Fruit fly (Drosophila melanogaster) whole organism, embryonic: Measurements from ENCODE around the gene Mbs.

Experiments
- Abd-B ChIP-seq: fragments of 200-800 bp; sonication (Bioruptor generic); optimal IDR thresholded peaks from 2 replicates; lab custom pipeline; 2018; ENCODE audit warnings: missing biosample characterization, mild to moderate bottlenecking, missing genetic modification characterization, moderate library complexity
- B-H2 ChIP-seq: fragments of 200-800 bp; sonication (Bioruptor generic); optimal IDR thresholded peaks from 2 replicates; lab custom pipeline; 2018; ENCODE audit warnings: missing biosample characterization, mild to moderate bottlenecking, missing genetic modification characterization
- C15 ChIP-seq: fragments of 200-800 bp; sonication (Bioruptor generic); IDR thresholded peaks from 3 replicates; pipeline ENCODE4 v1.3.6; 2022; ENCODE audit warnings: missing biosample characterization, missing genetic modification characterization
- CG10209 ChIP-seq: fragments of 200-800 bp; sonication (Bioruptor generic); optimal IDR thresholded peaks from 3 replicates; lab custom pipeline; 2017; ENCODE audit warnings: missing biosample characterization, mild to moderate bottlenecking, missing genetic modification characterization, missing genetic modification reagents
- CG1024 ChIP-seq: fragments of 200-800 bp; sonication (Bioruptor generic); IDR thresholded peaks from 2 replicates; pipeline ENCODE4 v1.3.6; 2022; ENCODE audit warnings: missing biosample characterization, missing genetic modification characterization
- CG12744 ChIP-seq: fragments of 200-800 bp; sonication (Bioruptor generic); optimal IDR thresholded peaks from 2 replicates; lab custom pipeline; 2016; ENCODE audit warnings: missing biosample characterization, missing genetic modification characterization
- CG13424 ChIP-seq: fragments of 200-800 bp; sonication (Bioruptor generic); optimal IDR thresholded peaks from 2 replicates; lab custom pipeline; 2019; ENCODE audit warnings: missing biosample characterization, mild to moderate bottlenecking, missing genetic modification characterization, moderate library complexity
- CG15269 ChIP-seq: fragments of 200-800 bp; sonication (Bioruptor generic); optimal IDR thresholded peaks from 2 replicates; lab custom pipeline; 2018; ENCODE audit warnings: missing biosample characterization, mild to moderate bottlenecking, missing genetic modification characterization, moderate library complexity
- CG17612 ChIP-seq: fragments of 200-800 bp; sonication (Bioruptor generic); IDR thresholded peaks from 2 replicates; pipeline ENCODE4 v1.3.6; 2022; ENCODE audit warnings: missing biosample characterization, missing genetic modification characterization
- CG18262 ChIP-seq: fragments of 200-800 bp; optimal IDR thresholded peaks from 3 replicates; lab custom pipeline; 2019; ENCODE audit warnings: missing biosample characterization, mild to moderate bottlenecking, missing genetic modification characterization, moderate library complexity
- CG30403 ChIP-seq: fragments of 200-800 bp; sonication (Bioruptor generic); optimal IDR thresholded peaks from 3 replicates; lab custom pipeline; 2016; ENCODE audit warnings: missing biosample characterization, missing genetic modification characterization
- CG3065 ChIP-seq: fragments of 200-800 bp; sonication (Bioruptor generic); optimal IDR thresholded peaks from 2 replicates; lab custom pipeline; 2016; ENCODE audit warnings: missing biosample characterization, missing genetic modification characterization
- CG3838 ChIP-seq: fragments of 200-800 bp; sonication (Bioruptor generic); optimal IDR thresholded peaks from 3 replicates; lab custom pipeline; 2016; ENCODE audit warnings: missing biosample characterization, missing genetic modification characterization
- CG4328 ChIP-seq: fragments of 200-800 bp; sonication (Bioruptor generic); optimal IDR thresholded peaks from 3 replicates; lab custom pipeline; 2017; ENCODE audit warnings: missing biosample characterization, missing genetic modification reagents, missing genetic modification characterization
- CG7357 ChIP-seq: fragments of 200-800 bp; sonication (Bioruptor generic); IDR thresholded peaks from 3 replicates; pipeline ENCODE4 v1.3.6; 2022; ENCODE audit warnings: missing biosample characterization, missing genetic modification characterization
- CG8478 ChIP-seq: fragments of >200 bp; optimal IDR thresholded peaks from 2 replicates; lab custom pipeline; 2018
- Camta ChIP-seq: fragments of 200-800 bp; sonication (Bioruptor generic); optimal IDR thresholded peaks from 2 replicates; lab custom pipeline; 2016; ENCODE audit warnings: missing biosample characterization, missing genetic modification characterization
- CoRest ChIP-seq: fragments of 200-800 bp; sonication (Bioruptor generic); optimal IDR thresholded peaks from 3 replicates; lab custom pipeline; 2018; ENCODE audit warnings: missing biosample characterization, mild to moderate bottlenecking, missing genetic modification characterization, moderate library complexity
- Dip2 ChIP-seq: fragments of 200-800 bp; sonication (Bioruptor generic); IDR thresholded peaks from 2 replicates; pipeline ENCODE4 v1.3.6; 2022; ENCODE audit warnings: missing biosample characterization, missing genetic modification characterization
- Drgx ChIP-seq: fragments of 200-800 bp; sonication (Bioruptor generic); IDR thresholded peaks from 2 replicates; pipeline ENCODE4 v1.3.6; 2022; ENCODE audit warnings: missing biosample characterization, missing genetic modification characterization
- E2f1 ChIP-seq: fragments of 200-800 bp; sonication (Bioruptor generic); IDR thresholded peaks from 2 replicates; pipeline ENCODE4 v1.3.6; 2022; ENCODE audit warnings: missing biosample characterization, missing genetic modification characterization
- Ets97D ChIP-seq: fragments of 200-800 bp; sonication (Bioruptor generic); optimal IDR thresholded peaks from 3 replicates; lab custom pipeline; 2016; ENCODE audit warnings: missing biosample characterization, missing genetic modification characterization
- H15 ChIP-seq: fragments of 200-800 bp; sonication (Bioruptor generic); IDR thresholded peaks from 3 replicates; pipeline ENCODE4 v1.3.6; 2022; ENCODE audit warnings: missing biosample characterization, missing genetic modification characterization
- Hey ChIP-seq: fragments of 200-800 bp; sonication (Bioruptor generic); optimal IDR thresholded peaks from 3 replicates; lab custom pipeline; 2018; ENCODE audit warnings: missing biosample characterization, mild to moderate bottlenecking, missing genetic modification characterization
- Hmx ChIP-seq: fragments of 200-800 bp; sonication (Bioruptor generic); optimal IDR thresholded peaks from 2 replicates; lab custom pipeline; 2016; ENCODE audit warnings: missing biosample characterization, missing genetic modification characterization
- MBD-R2 ChIP-seq: fragments of 200-800 bp; sonication (Bioruptor generic); IDR thresholded peaks from 2 replicates; pipeline ENCODE4 v1.3.6; 2022; ENCODE audit warnings: missing biosample characterization, missing genetic modification characterization
- MTF-1 ChIP-seq: fragments of 200-800 bp; sonication (Bioruptor generic); optimal IDR thresholded peaks from 2 replicates; lab custom pipeline; 2018; ENCODE audit warnings: missing biosample characterization, mild to moderate bottlenecking, missing genetic modification characterization, borderline replicate concordance
- Mes4 ChIP-seq: fragments of 200-800 bp; sonication (Bioruptor generic); optimal IDR thresholded peaks from 2 replicates; lab custom pipeline; 2016; ENCODE audit warnings: missing biosample characterization, missing genetic modification characterization
- NFAT ChIP-seq: fragments of 200-800 bp; sonication (Bioruptor generic); IDR thresholded peaks from 2 replicates; pipeline ENCODE4 v1.3.6; 2022; ENCODE audit warnings: missing biosample characterization, missing genetic modification characterization
- Oaz ChIP-seq: fragments of 200-800 bp; sonication (Bioruptor generic); IDR thresholded peaks from 2 replicates; pipeline ENCODE4 v1.3.6; 2022; ENCODE audit warnings: missing biosample characterization, missing genetic modification characterization
- Spps ChIP-seq: fragments of 200-800 bp; sonication (Bioruptor generic); optimal IDR thresholded peaks from 2 replicates; lab custom pipeline; 2018; ENCODE audit warnings: missing biosample characterization, mild to moderate bottlenecking, missing genetic modification characterization
- Taf1 ChIP-seq: fragments of 200-800 bp; sonication (Bioruptor generic); IDR thresholded peaks from 2 replicates; pipeline ENCODE4 v1.3.6; 2022; ENCODE audit warnings: missing biosample characterization, missing genetic modification characterization
- Xrp1 ChIP-seq: fragments of 200-800 bp; sonication (Bioruptor generic); IDR thresholded peaks from 2 replicates; pipeline ENCODE4 v1.3.6; 2022; ENCODE audit warnings: missing biosample characterization, missing genetic modification characterization
- ac ChIP-seq: fragments of 200-800 bp; sonication (Bioruptor generic); optimal IDR thresholded peaks from 3 replicates; lab custom pipeline; 2017; ENCODE audit warnings: missing biosample characterization, mild to moderate bottlenecking, missing genetic modification characterization
- aop ChIP-seq: fragments of 200-800 bp; sonication (Bioruptor generic); IDR thresholded peaks from 2 replicates; pipeline ENCODE4 v1.3.6; 2022; ENCODE audit warnings: missing biosample characterization, missing genetic modification characterization
- ap ChIP-seq: fragments of 200-800 bp; sonication (Bioruptor generic); IDR thresholded peaks from 2 replicates; pipeline ENCODE4 v1.3.6; 2022; ENCODE audit warnings: missing biosample characterization, missing genetic modification characterization
- br ChIP-seq: fragments of >200 bp; optimal IDR thresholded peaks from 2 replicates; lab custom pipeline; 2017
- btn ChIP-seq: fragments of 200-800 bp; sonication (Bioruptor generic); optimal IDR thresholded peaks from 2 replicates; lab custom pipeline; 2016; ENCODE audit warnings: missing biosample characterization, missing genetic modification characterization
- croc ChIP-seq: fragments of 200-800 bp; sonication (Bioruptor generic); conservative IDR thresholded peaks from 3 replicates; pipeline ENCODE4 v1.3.6; 2022; ENCODE audit warnings: missing biosample characterization, missing genetic modification characterization
- fd3F ChIP-seq: fragments of 200-800 bp; sonication (Bioruptor generic); optimal IDR thresholded peaks from 2 replicates; lab custom pipeline; 2018; ENCODE audit warnings: missing biosample characterization, mild to moderate bottlenecking, missing genetic modification characterization, moderate library complexity
- gfzf ChIP-seq: fragments of 200-800 bp; sonication (Bioruptor generic); optimal IDR thresholded peaks from 2 replicates; lab custom pipeline; 2016; ENCODE audit warnings: missing biosample characterization, mild to moderate bottlenecking, missing genetic modification characterization, moderate library complexity
- h ChIP-seq: fragments of >200 bp; optimal IDR thresholded peaks from 2 replicates; lab custom pipeline; 2017
- jumu ChIP-seq: fragments of 200-800 bp; sonication (Bioruptor generic); optimal IDR thresholded peaks from 3 replicates; lab custom pipeline; 2016; ENCODE audit warnings: missing biosample characterization, missing genetic modification characterization
- oc ChIP-seq: fragments of 200-800 bp; sonication (Bioruptor generic); optimal IDR thresholded peaks from 2 replicates; lab custom pipeline; 2018; ENCODE audit warnings: missing biosample characterization, mild to moderate bottlenecking, missing genetic modification characterization, moderate library complexity
- rib ChIP-seq: fragments of 200-800 bp; sonication (Bioruptor generic); IDR thresholded peaks from 2 replicates; pipeline ENCODE4 v1.3.6; 2022; ENCODE audit warnings: missing biosample characterization, missing genetic modification characterization
- salm ChIP-seq: fragments of 200-800 bp; sonication (Bioruptor generic); optimal IDR thresholded peaks from 2 replicates; lab custom pipeline; 2018; ENCODE audit warnings: missing biosample characterization, mild to moderate bottlenecking, missing genetic modification characterization
- sob ChIP-seq: fragments of 200-800 bp; sonication (Bioruptor generic); IDR thresholded peaks from 2 replicates; pipeline ENCODE4 v1.3.6; 2022; ENCODE audit warnings: missing biosample characterization, missing genetic modification characterization
- sqz ChIP-seq: fragments of 200-800 bp; sonication (Bioruptor generic); optimal IDR thresholded peaks from 3 replicates; lab custom pipeline; 2018; ENCODE audit warnings: missing biosample characterization, mild to moderate bottlenecking, missing genetic modification characterization
- ttk ChIP-seq: fragments of 200-800 bp; sonication (Bioruptor generic); IDR thresholded peaks from 2 replicates; pipeline ENCODE4 v2.1.2; 2022; ENCODE audit warnings: missing biosample characterization, missing genetic modification characterization
- tx ChIP-seq: fragments of 200-800 bp; sonication (Bioruptor generic); optimal IDR thresholded peaks from 2 replicates; lab custom pipeline; 2016; ENCODE audit warnings: missing biosample characterization, missing genetic modification characterization
- wek ChIP-seq: fragments of 200-800 bp; sonication (Bioruptor generic); optimal IDR thresholded peaks from 3 replicates; lab custom pipeline; 2018; ENCODE audit warnings: missing biosample characterization, mild to moderate bottlenecking, missing genetic modification characterization, moderate library complexity
- zen ChIP-seq: fragments of 200-800 bp; sonication (Bioruptor generic); optimal IDR thresholded peaks from 3 replicates; lab custom pipeline; 2018; ENCODE audit warnings: missing biosample characterization, mild to moderate bottlenecking, missing genetic modification characterization, moderate library complexity
- zfh1 ChIP-seq: fragments of 200-800 bp; sonication (Bioruptor generic); IDR thresholded peaks from 3 replicates; pipeline ENCODE4 v1.3.6; 2022; ENCODE audit warnings: missing biosample characterization, missing genetic modification characterization

Gene Mbs

dm6 chr3L:16037048-16037477 is 14.7 kb upstream of the Mbs start (continued):
- TF ChIP-seq Hmx (no peak), MBD-R2 (GFP tag; lab: Robert Waterston, UW) (peak; percentile 75; the same call in 1 of the 2 replicates), CG17612 (peak; percentile 36; the same call in 1 of the 2 replicates), CG30403 (GFP tag; lab: Kevin White, UChicago) (peak; percentile 83), Dip2 (GFP tag; lab: Robert Waterston, UW) (no peak), h (no peak), btn (peak; percentile 65), gfzf (GFP tag; lab: Kevin White, UChicago) (peak; percentile 67), jumu (GFP tag; lab: Kevin White, UChicago) (peak; percentile 60), NFAT (GFP tag; lab: Robert Waterston, UW) (peak; percentile 85), CG18262 (peak; percentile 72), MTF-1 (no peak), zfh1 (GFP tag; lab: Robert Waterston, UW) (peak; percentile 90), Camta (GFP tag; lab: Kevin White, UChicago) (peak; percentile 59), zen (tag; lab: Kevin White, UChicago) (peak; percentile 75), fd3F (GFP tag; lab: Kevin White, UChicago) (peak; percentile 47), rib (GFP tag; lab: Robert Waterston, UW) (peak; percentile 29), CG13424 (tag; lab: Kevin White, UChicago) (peak; percentile 74), CG4328 (GFP tag; lab: Kevin White, UChicago) (no peak), Abd-B (GFP tag; lab: Kevin White, UChicago) (no peak), Xrp1 (peak; percentile 85), sob (GFP tag; lab: Robert Waterston, UW) (peak; percentile 87), wek (GFP tag; lab: Kevin White, UChicago) (peak; percentile 69), oc (tag; lab: Kevin White, UChicago) (peak; percentile 75), B-H2 (GFP tag; lab: Kevin White, UChicago) (peak; percentile 60), CG12744 (GFP tag; lab: Kevin White, UChicago) (peak; percentile 73), Ets97D (peak; percentile 84), Mes4 (GFP tag; lab: Kevin White, UChicago) (peak; percentile 54), ac (GFP tag; lab: Kevin White, UChicago) (peak; percentile 71), ttk (GFP tag; lab: Robert Waterston, UW) (peak; percentile 74), br (lab: Kevin White, UChicago) (no peak), croc (GFP tag; lab: Robert Waterston, UW) (peak; percentile 24; the same call in 1 of the 3 replicates), salm (tag; lab: Kevin White, UChicago) (peak; percentile 46), E2f1 (GFP tag; lab: Robert Waterston, UW) (peak; percentile 79), CG15269 (tag; lab: Kevin White, UChicago) (peak; percentile 80), Oaz (GFP tag; lab: Robert Waterston, UW) (peak; percentile 63), Drgx (peak; percentile 85), Hey (tag; lab: Kevin White, UChicago) (no peak), CG8478 (lab: Kevin White, UChicago) (no peak), aop (no peak), sqz (GFP tag; lab: Kevin White, UChicago) (no peak), CG10209 (peak; percentile 71), ap (GFP tag; lab: Robert Waterston, UW) (peak; percentile 64), H15 (GFP tag; lab: Robert Waterston, UW) (peak; percentile 64; the same call in 1 of the 3 replicates), CG1024 (GFP tag; lab: Robert Waterston, UW) (peak; percentile 63; the same call in 1 of the 2 replicates), Spps (tag; lab: Kevin White, UChicago) (peak; percentile 60), Taf1 (peak; percentile 58), CG3838 (GFP tag; lab: Kevin White, UChicago) (peak; percentile 22), CoRest (tag; lab: Kevin White, UChicago) (peak; percentile 78), CG3065 (GFP tag; lab: Kevin White, UChicago) (peak; percentile 6), tx (GFP tag; lab: Kevin White, UChicago) (peak; percentile 43), C15 (GFP tag; lab: Robert Waterston, UW) (0 out of 3 replicates have a peak, but pooled peaks have one; percentile 62), CG7357 (GFP tag; lab: Robert Waterston, UW) (no peak)
